Fruit fly (Drosophila melanogaster) S2 (cell line): Measurements from ENCODE around the gene tal-3A.

Experiments
- CG8478 ChIP-seq: fragments of >200 bp; optimal IDR thresholded peaks from 2 replicates; lab custom pipeline; 2018
- CTCF ChIP-seq, 2 experiments: fragments of >200 bp; optimal IDR thresholded peaks; 2 replicates each; lab custom pipeline; 2018

DNA sequence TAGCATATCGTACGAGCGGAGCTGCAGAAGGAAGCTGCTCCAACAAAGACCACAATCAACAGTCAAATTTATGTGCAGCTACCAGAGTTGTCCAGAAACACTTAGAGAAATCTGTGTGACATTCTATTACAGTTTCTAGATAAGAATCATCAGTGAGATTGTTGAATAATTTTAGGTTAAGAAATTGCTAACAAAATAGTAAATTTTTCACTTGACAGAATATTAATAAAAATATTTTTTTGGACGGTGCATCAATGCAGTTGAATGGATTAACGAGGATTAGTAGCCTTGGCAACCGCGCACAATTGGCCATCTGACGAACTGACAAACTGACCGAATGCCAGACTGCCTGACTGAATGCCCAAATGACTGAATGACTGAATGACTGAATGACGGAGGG lies 34.4 kb downstream of the tal-3A start:
- TF ChIP-seq CG8478, result no peak
- TF ChIP-seq CTCF (optimal IDR thresholded peaks at IDR 0.05; lab: Kevin White, UChicago), result no peak
